Fruit fly (Drosophila melanogaster): ENCODE results near the gene CG32708.

- no peak for TF ChIP-seq Hr78 (GFP tag; optimal IDR thresholded peaks at IDR 0.05)
- TF ChIP-seq dmrt93B (GFP tag; optimal IDR thresholded peaks at IDR 0.05): no peak
These were observed 47.0 kb downstream of the CG32708 start for dm6 chrX:9132589-9133237.

Measured in whole organism, wandering third instar larva.